Fruit fly (Drosophila melanogaster) whole organism, embryonic: Measurements from ENCODE around the gene Cyp12a4.

Experiments
- Aef1 ChIP-seq: fragments of 200-800 bp; sonication (Bioruptor generic); IDR thresholded peaks from 3 replicates; pipeline ENCODE4 v1.3.6; 2022; ENCODE audit warnings: missing biosample characterization, missing genetic modification characterization
- Antp ChIP-seq: fragments of 200-800 bp; sonication (Bioruptor generic); optimal IDR thresholded peaks from 3 replicates; lab custom pipeline; 2016; ENCODE audit warnings: missing biosample characterization, missing genetic modification characterization
- Bgb ChIP-seq: fragments of 200-800 bp; sonication (Bioruptor generic); IDR thresholded peaks from 2 replicates; pipeline ENCODE4 v1.3.6; 2022; ENCODE audit warnings: missing biosample characterization, missing genetic modification characterization; ENCODE audit not compliant: partially characterized antibody
- Bteb2 ChIP-seq: fragments of 200-800 bp; sonication (Bioruptor generic); optimal IDR thresholded peaks from 2 replicates; lab custom pipeline; 2016; ENCODE audit warnings: missing biosample characterization, missing genetic modification characterization
- CG10321 ChIP-seq: fragments of 200-800 bp; sonication (Bioruptor generic); IDR thresholded peaks from 2 replicates; pipeline ENCODE4 v1.3.6; 2022; ENCODE audit warnings: missing biosample characterization, missing genetic modification characterization
- CG10431 ChIP-seq: fragments of 200-800 bp; sonication (Bioruptor generic); optimal IDR thresholded peaks from 3 replicates; lab custom pipeline; 2018; ENCODE audit warnings: missing biosample characterization, mild to moderate bottlenecking, missing genetic modification characterization
- CG10462 ChIP-seq: fragments of 200-800 bp; sonication (Bioruptor generic); optimal IDR thresholded peaks from 2 replicates; lab custom pipeline; 2016; ENCODE audit warnings: missing biosample characterization, missing genetic modification characterization
- CG11696 ChIP-seq: fragments of 200-800 bp; sonication (Bioruptor generic); IDR thresholded peaks from 2 replicates; pipeline ENCODE4 v1.3.6; 2022; ENCODE audit warnings: missing biosample characterization, missing genetic modification characterization
- CG12659 ChIP-seq: fragments of 200-800 bp; sonication (Bioruptor generic); optimal IDR thresholded peaks from 3 replicates; lab custom pipeline; 2017; ENCODE audit warnings: mild to moderate bottlenecking, missing biosample characterization, missing genetic modification reagents, missing genetic modification characterization
- CG13894 ChIP-seq: fragments of 200-800 bp; sonication (Bioruptor generic); optimal IDR thresholded peaks from 3 replicates; lab custom pipeline; 2018; ENCODE audit warnings: missing biosample characterization, mild to moderate bottlenecking, missing genetic modification characterization, moderate library complexity
- CG15479 ChIP-seq: fragments of 200-800 bp; sonication (Bioruptor generic); optimal IDR thresholded peaks from 3 replicates; lab custom pipeline; 2019; ENCODE audit warnings: missing biosample characterization, mild to moderate bottlenecking, missing genetic modification characterization, moderate library complexity
- CG17186 ChIP-seq: fragments of 200-800 bp; sonication (Bioruptor generic); optimal IDR thresholded peaks from 3 replicates; lab custom pipeline; 2017; ENCODE audit warnings: missing biosample characterization, missing genetic modification reagents, missing genetic modification characterization
- CG2678 ChIP-seq: fragments of 200-800 bp; sonication (Bioruptor generic); optimal IDR thresholded peaks from 3 replicates; lab custom pipeline; 2019; ENCODE audit warnings: missing biosample characterization, mild to moderate bottlenecking, missing genetic modification characterization, moderate library complexity
- CG32532 ChIP-seq: fragments of 200-800 bp; sonication (Bioruptor generic); IDR thresholded peaks from 2 replicates; pipeline ENCODE4 v1.3.6; 2022; ENCODE audit warnings: missing biosample characterization, missing genetic modification characterization
- CG34422 ChIP-seq: fragments of 200-800 bp; sonication (Bioruptor generic); IDR thresholded peaks from 3 replicates; pipeline ENCODE4 v1.3.6; 2022; ENCODE audit warnings: missing biosample characterization, missing genetic modification characterization
- CG4282 ChIP-seq: fragments of 200-800 bp; sonication (Bioruptor generic); optimal IDR thresholded peaks from 2 replicates; lab custom pipeline; 2016; ENCODE audit warnings: missing biosample characterization, missing genetic modification characterization
- CG6654 ChIP-seq: fragments of 200-800 bp; sonication (Bioruptor generic); optimal IDR thresholded peaks from 2 replicates; lab custom pipeline; 2017; ENCODE audit warnings: missing biosample characterization, mild to moderate bottlenecking, missing genetic modification characterization
- CG7839 ChIP-seq: fragments of 200-800 bp; sonication (Bioruptor generic); optimal IDR thresholded peaks from 3 replicates; lab custom pipeline; 2018; ENCODE audit warnings: missing biosample characterization, mild to moderate bottlenecking, missing genetic modification characterization, moderate library complexity
- CG8924 ChIP-seq: fragments of 200-800 bp; optimal IDR thresholded peaks from 3 replicates; lab custom pipeline; 2019; ENCODE audit warnings: missing biosample characterization, mild to moderate bottlenecking, missing genetic modification characterization, moderate library complexity
- CG9876 ChIP-seq: fragments of 200-800 bp; sonication (Bioruptor generic); optimal IDR thresholded peaks from 2 replicates; lab custom pipeline; 2016; ENCODE audit warnings: missing biosample characterization, missing genetic modification characterization
- CkIIα-i1 ChIP-seq: fragments of 200-800 bp; sonication (Bioruptor generic); IDR thresholded peaks from 2 replicates; pipeline ENCODE4 v1.3.6; 2022; ENCODE audit warnings: missing biosample characterization, missing genetic modification characterization
- Dip3 ChIP-seq: fragments of 200-800 bp; sonication (Bioruptor generic); optimal IDR thresholded peaks from 3 replicates; lab custom pipeline; 2016; ENCODE audit warnings: missing biosample characterization, missing genetic modification characterization
- Drgx ChIP-seq: fragments of 200-800 bp; sonication (Bioruptor generic); IDR thresholded peaks from 2 replicates; pipeline ENCODE4 v1.3.6; 2022; ENCODE audit warnings: missing biosample characterization, missing genetic modification characterization
- Elba2 ChIP-seq: fragments of 200-800 bp; sonication (Bioruptor generic); optimal IDR thresholded peaks from 3 replicates; lab custom pipeline; 2016; ENCODE audit warnings: missing biosample characterization, missing genetic modification characterization
- HLH4C ChIP-seq: fragments of 200-800 bp; sonication (Bioruptor generic); IDR thresholded peaks from 3 replicates; pipeline ENCODE4 v1.3.6; 2022; ENCODE audit warnings: missing biosample characterization, missing genetic modification characterization; ENCODE audit not compliant: partially characterized antibody
- HLH54F ChIP-seq: fragments of 200-800 bp; sonication (Bioruptor generic); optimal IDR thresholded peaks from 3 replicates; lab custom pipeline; 2016; ENCODE audit warnings: missing biosample characterization, missing genetic modification characterization
- Hmx ChIP-seq: fragments of 200-800 bp; sonication (Bioruptor generic); optimal IDR thresholded peaks from 2 replicates; lab custom pipeline; 2016; ENCODE audit warnings: missing biosample characterization, missing genetic modification characterization
- Hr3 ChIP-seq: fragments of 200-800 bp; sonication (Bioruptor generic); optimal IDR thresholded peaks from 3 replicates; lab custom pipeline; 2016; ENCODE audit warnings: missing biosample characterization, missing genetic modification characterization
- Lim3 ChIP-seq: fragments of 200-800 bp; sonication (Bioruptor generic); IDR thresholded peaks from 2 replicates; pipeline ENCODE4 v1.3.6; 2022; ENCODE audit warnings: missing biosample characterization, missing genetic modification characterization
- Mrtf ChIP-seq: fragments of 200-800 bp; sonication (Bioruptor generic); IDR thresholded peaks from 3 replicates; pipeline ENCODE4 v1.3.6; 2022; ENCODE audit warnings: missing biosample characterization, missing genetic modification characterization
- Myb ChIP-seq: fragments of 200-800 bp; sonication (Bioruptor generic); optimal IDR thresholded peaks from 2 replicates; lab custom pipeline; 2016; ENCODE audit warnings: missing biosample characterization, missing genetic modification characterization
- NC2α ChIP-seq: fragments of 200-800 bp; sonication (Bioruptor generic); optimal IDR thresholded peaks from 2 replicates; lab custom pipeline; 2016; ENCODE audit warnings: missing biosample characterization, missing genetic modification characterization
- NfI ChIP-seq: fragments of 200-800 bp; sonication (Bioruptor generic); optimal IDR thresholded peaks from 3 replicates; lab custom pipeline; 2018; ENCODE audit warnings: missing biosample characterization, mild to moderate bottlenecking, missing genetic modification characterization, moderate library complexity
- Poxn ChIP-seq: fragments of 200-800 bp; sonication (Bioruptor generic); IDR thresholded peaks from 2 replicates; pipeline ENCODE4 v1.3.6; 2022; ENCODE audit warnings: missing biosample characterization, missing genetic modification characterization
- aop ChIP-seq: fragments of 200-800 bp; sonication (Bioruptor generic); IDR thresholded peaks from 2 replicates; pipeline ENCODE4 v1.3.6; 2022; ENCODE audit warnings: missing biosample characterization, missing genetic modification characterization
- ara ChIP-seq: fragments of 200-800 bp; sonication (Bioruptor generic); IDR thresholded peaks from 2 replicates; pipeline ENCODE4 v1.3.6; 2022; ENCODE audit warnings: missing biosample characterization, missing genetic modification characterization
- bbx ChIP-seq: fragments of 200-800 bp; sonication (Bioruptor generic); IDR thresholded peaks from 2 replicates; pipeline ENCODE4 v1.3.6; 2022; ENCODE audit warnings: missing biosample characterization, missing genetic modification characterization; ENCODE audit not compliant: partially characterized antibody
- cad ChIP-seq: fragments of >200 bp; optimal IDR thresholded peaks from 2 replicates; lab custom pipeline; 2017; ENCODE audit warnings: missing biosample characterization, missing genetic modification characterization
- cg ChIP-seq: fragments of 200-800 bp; sonication (Bioruptor generic); optimal IDR thresholded peaks from 3 replicates; lab custom pipeline; 2019; ENCODE audit warnings: missing biosample characterization, mild to moderate bottlenecking, missing genetic modification characterization, moderate library complexity
- danr ChIP-seq: fragments of 200-800 bp; sonication (Bioruptor generic); IDR thresholded peaks from 2 replicates; pipeline ENCODE4 v1.3.6; 2022; ENCODE audit warnings: missing biosample characterization, missing genetic modification characterization
- exex ChIP-seq: fragments of 200-800 bp; sonication (Bioruptor generic); optimal IDR thresholded peaks from 4 replicates; lab custom pipeline; 2018; ENCODE audit warnings: missing biosample characterization, mild to moderate bottlenecking, missing genetic modification characterization, moderate library complexity
- fd102C ChIP-seq: fragments of 200-800 bp; sonication (Bioruptor generic); optimal IDR thresholded peaks from 2 replicates; lab custom pipeline; 2018; ENCODE audit warnings: missing biosample characterization, mild to moderate bottlenecking, missing genetic modification characterization, moderate library complexity
- fu2 ChIP-seq: fragments of 200-800 bp; sonication (Bioruptor generic); optimal IDR thresholded peaks from 2 replicates; lab custom pipeline; 2016; ENCODE audit warnings: missing biosample characterization, missing genetic modification characterization
- ind ChIP-seq: fragments of 200-800 bp; sonication (Bioruptor generic); optimal IDR thresholded peaks from 3 replicates; lab custom pipeline; 2016; ENCODE audit warnings: missing biosample characterization, missing genetic modification characterization
- mld ChIP-seq: fragments of 200-800 bp; sonication (Bioruptor generic); IDR thresholded peaks from 3 replicates; pipeline ENCODE4 v1.3.6; 2022; ENCODE audit warnings: missing biosample characterization, missing genetic modification characterization; ENCODE audit not compliant: partially characterized antibody
- oc ChIP-seq: fragments of 200-800 bp; sonication (Bioruptor generic); optimal IDR thresholded peaks from 2 replicates; lab custom pipeline; 2018; ENCODE audit warnings: missing biosample characterization, mild to moderate bottlenecking, missing genetic modification characterization, moderate library complexity
- org-1 ChIP-seq: fragments of 200-800 bp; sonication (Bioruptor generic); optimal IDR thresholded peaks from 2 replicates; lab custom pipeline; 2017; ENCODE audit warnings: missing biosample characterization, missing genetic modification characterization
- peb ChIP-seq: fragments of 200-800 bp; sonication (Bioruptor generic); IDR thresholded peaks from 2 replicates; pipeline ENCODE4 v1.3.6; 2022; ENCODE audit warnings: missing biosample characterization, missing genetic modification characterization
- scrt ChIP-seq: fragments of 200-800 bp; sonication (Bioruptor generic); optimal IDR thresholded peaks from 2 replicates; lab custom pipeline; 2018; ENCODE audit warnings: missing biosample characterization, mild to moderate bottlenecking, missing genetic modification characterization, moderate library complexity
- trem ChIP-seq: fragments of 200-800 bp; optimal IDR thresholded peaks from 3 replicates; lab custom pipeline; 2019; ENCODE audit warnings: missing biosample characterization, mild to moderate bottlenecking, missing genetic modification characterization, moderate library complexity

The Cyp12a4 gene

dm6 chr3R:19156670-19157402 lies 21.9 kb downstream of the Cyp12a4 start, which contains the start of gene nanos (continued):
- TF ChIP-seq CG2678, result peak; percentile 37
- TF ChIP-seq CG6654, result no peak
- no peak for TF ChIP-seq Lim3
- TF ChIP-seq scrt, result no peak
- TF ChIP-seq mld, result peak; percentile 95
- TF ChIP-seq aop, result no peak
- TF ChIP-seq CG10321 (GFP tag; lab: Robert Waterston, UW), result 0 out of 2 replicates have a peak, but pooled peaks have one; percentile 29
- peak; percentile 80 for TF ChIP-seq Dip3
- TF ChIP-seq CG32532 (GFP tag; lab: Robert Waterston, UW), result peak; percentile 78
- peak; percentile 1 for TF ChIP-seq CG10431 (GFP tag; lab: Kevin White, UChicago)
- peak; percentile 70 for TF ChIP-seq NfI (GFP tag; lab: Kevin White, UChicago)
- no peak for TF ChIP-seq peb (GFP tag; lab: Robert Waterston, UW)
- TF ChIP-seq oc (tag; lab: Kevin White, UChicago), result peak; percentile 66
- peak; percentile 21 for TF ChIP-seq CG8924 (tag; lab: Kevin White, UChicago)
- TF ChIP-seq ara (GFP tag; lab: Robert Waterston, UW), result peak; percentile 55
- TF ChIP-seq CG10462 (GFP tag; lab: Kevin White, UChicago), result peak; percentile 19
- TF ChIP-seq Bteb2 (GFP tag; lab: Kevin White, UChicago), result peak; percentile 51
- no peak for TF ChIP-seq CG11696 (GFP tag; lab: Robert Waterston, UW)
- TF ChIP-seq fu2 (GFP tag; lab: Kevin White, UChicago), result peak; percentile 70
- peak; percentile 84 for TF ChIP-seq CG12659
- TF ChIP-seq fd102C (GFP tag; lab: Kevin White, UChicago), result no peak
- TF ChIP-seq danr, result peak; percentile 16; the same call in 1 of the 2 replicates
- no peak; the same call in 1 of the 2 replicates for TF ChIP-seq Poxn (GFP tag; lab: Robert Waterston, UW)
- no peak for TF ChIP-seq cad (GFP tag; lab: Kevin White, UChicago)
- peak; percentile 52 for TF ChIP-seq trem (tag; lab: Kevin White, UChicago)
- peak; percentile 100 for TF ChIP-seq Bgb (GFP tag; lab: Robert Waterston, UW)
- TF ChIP-seq org-1 (GFP tag; lab: Kevin White, UChicago), result no peak
- peak; percentile 56 for TF ChIP-seq CG13894 (tag; lab: Kevin White, UChicago)
- peak; percentile 46 for TF ChIP-seq CG7839 (tag; lab: Kevin White, UChicago)
- peak; percentile 29; the same call in 1 of the 2 replicates for TF ChIP-seq Drgx (GFP tag; lab: Robert Waterston, UW)
- TF ChIP-seq Mrtf (GFP tag; lab: Robert Waterston, UW), result peak; percentile 50; the same call in 2 of the 3 replicates
- TF ChIP-seq CkIIα-i1 (GFP tag; lab: Robert Waterston, UW), result no peak
- peak; percentile 58 for TF ChIP-seq CG9876 (GFP tag; lab: Kevin White, UChicago)
- peak; percentile 84 for TF ChIP-seq Antp (GFP tag; lab: Kevin White, UChicago)
- peak; percentile 36 for TF ChIP-seq NC2α
- TF ChIP-seq CG34422 (GFP tag; lab: Robert Waterston, UW), result peak; percentile 84
- TF ChIP-seq CG15479 (GFP tag; lab: Kevin White, UChicago), result no peak
- TF ChIP-seq exex (tag; lab: Kevin White, UChicago), result no peak
- TF ChIP-seq Elba2, result no peak
- TF ChIP-seq HLH4C (GFP tag; lab: Robert Waterston, UW), result peak; percentile 95
- peak; percentile 49; the same call in 1 of the 3 replicates for TF ChIP-seq Aef1 (GFP tag; lab: Robert Waterston, UW)
- peak; percentile 86 for TF ChIP-seq Myb
- peak; percentile 99 for TF ChIP-seq bbx (GFP tag; lab: Robert Waterston, UW)
- no peak for TF ChIP-seq cg
- peak; percentile 64 for TF ChIP-seq ind (GFP tag; lab: Kevin White, UChicago)
- TF ChIP-seq Hr3 (GFP tag; lab: Kevin White, UChicago), result peak; percentile 42
- peak; percentile 29 for TF ChIP-seq CG4282
- peak; percentile 75 for TF ChIP-seq HLH54F
- peak; percentile 98 for TF ChIP-seq CG17186 (GFP tag; lab: Kevin White, UChicago)
- no peak for TF ChIP-seq Hmx (GFP tag; lab: Kevin White, UChicago)
